Fruit fly (Drosophila melanogaster) S2 (cell line): ENCODE data around the gene CG12540.

ENCODE experiments used
- CG8478 ChIP-seq: fragments of >200 bp; optimal IDR thresholded peaks from 2 replicates; lab custom pipeline; 2018
- CTCF ChIP-seq, 2 experiments: fragments of >200 bp; optimal IDR thresholded peaks; 2 replicates each; lab custom pipeline; 2018

Gene CG12540

dm6 chrX:14495835-14496234 lies at the start of gene CG12540:
Gene CG12540 (plus strand): TSS chrX:14496135.
- TF ChIP-seq CG8478 (lab: Kevin White, UChicago), result no peak
- no peak for TF ChIP-seq CTCF (optimal IDR thresholded peaks at IDR 0.05; lab: Kevin White, UChicago)

dm6 chrX:14446853-14447252 lies 49.1 kb upstream of the CG12540 start:
- TF ChIP-seq CG8478 (lab: Kevin White, UChicago) (no peak), CTCF (optimal IDR thresholded peaks at IDR 0.05; lab: Kevin White, UChicago) (no peak)

dm6 chrX:14480020-14480419 lies 15.9 kb upstream of the CG12540 start, which contains the start of gene CG9411:
Gene CG9411 (minus strand): TSS chrX:14480086.
- TF ChIP-seq CTCF (optimal IDR thresholded peaks at IDR 0.05; lab: Kevin White, UChicago) (no peak), CG8478 (lab: Kevin White, UChicago) (no peak)

- no peak for TF ChIP-seq CTCF (optimal IDR thresholded peaks at IDR 0.05; lab: Kevin White, UChicago)
- no peak for TF ChIP-seq CG8478 (lab: Kevin White, UChicago)
Measured at dm6 chrX:14481206-14481605, 14.7 kb upstream of the CG12540 start.

- TF ChIP-seq CG8478 (lab: Kevin White, UChicago) (no peak), CTCF (optimal IDR thresholded peaks at IDR 0.05; lab: Kevin White, UChicago) (no peak)
Measured at dm6 chrX:14481607-14482006, 14.3 kb upstream of the CG12540 start.

dm6 chrX:14483521-14484031 lies 12.4 kb upstream of the CG12540 start:
- TF ChIP-seq CG8478 (lab: Kevin White, UChicago) (no peak), CTCF (optimal IDR thresholded peaks at IDR 0.05; lab: Kevin White, UChicago) (no peak)

- no peak for TF ChIP-seq CG8478 (lab: Kevin White, UChicago)
- no peak for TF ChIP-seq CTCF (optimal IDR thresholded peaks at IDR 0.05; lab: Kevin White, UChicago)
Measured at dm6 chrX:14493779-14494401, 2.0 kb upstream of the CG12540 start.

- no peak for TF ChIP-seq CTCF (optimal IDR thresholded peaks at IDR 0.05; lab: Kevin White, UChicago)
- TF ChIP-seq CG8478 (lab: Kevin White, UChicago), result no peak
Measured at dm6 chrX:14500992-14501391, 5.1 kb downstream of the CG12540 start.
